Worm (Caenorhabditis elegans) whole organism, young adult: Measurements from ENCODE around the gene Y105C5A.9.
"Not testable (repeated sequence)": the region's sequence is repeated elsewhere in the genome, so short reads cannot be mapped to it uniquely, and the experiment has no call there.

Experiments used
- ama-1 ChIP-seq, 3 experiments: fragments of 150-350 bp in 1 of 3; sonication (generic microtip) in 2 of 3; optimal IDR thresholded peaks; 2 replicates each; lab custom pipeline; 2014 to 2018; ENCODE audit warnings: missing biosample characterization in 2 of 3, missing genetic modification characterization in 2 of 3, missing genetic modification reagents in 2 of 3
- aptf-3 ChIP-seq: fragments of 200-800 bp; sonication (Bioruptor generic); IDR thresholded peaks from 2 replicates; pipeline ENCODE4 v1.3.6; 2022; ENCODE audit warnings: missing genetic modification characterization, missing compliant biosample characterization
- nfya-2 ChIP-seq: fragments of 200-800 bp; sonication (Bioruptor generic); IDR thresholded peaks from 2 replicates; pipeline ENCODE4 v1.3.6; 2022; ENCODE audit warnings: missing genetic modification reagents, missing genetic modification characterization, missing compliant biosample characterization
- tlf-1 ChIP-seq: fragments of 200-800 bp; sonication (Bioruptor generic); optimal IDR thresholded peaks from 2 replicates; lab custom pipeline; 2018; ENCODE audit warnings: mild to moderate bottlenecking, missing genetic modification characterization, missing compliant biosample characterization
- unc-62 ChIP-seq: fragments of 150-350 bp; optimal IDR thresholded peaks from 2 replicates; lab custom pipeline; 2014; ENCODE audit warnings: missing biosample characterization, missing genetic modification reagents, missing genetic modification characterization
- zfh-2 ChIP-seq: fragments of 200-800 bp; sonication (Bioruptor generic); conservative IDR thresholded peaks from 2 replicates; pipeline ENCODE4 v1.3.6; 2022; ENCODE audit warnings: missing genetic modification reagents, missing genetic modification characterization, missing compliant biosample characterization

ce11 chrIV:15635462-15635861 is 4.1 kb downstream of the Y105C5A.9 start, which contains the start of gene Y105C5A.10:
- not testable (repeated sequence) for TF ChIP-seq tlf-1 (GFP tag; lab: Kevin White, UChicago); zfh-2 (GFP tag; lab: Robert Waterston, UW); aptf-3 (GFP tag; lab: Robert Waterston, UW); ama-1 (optimal IDR thresholded peaks at IDR 0.05; lab: Kevin White, UChicago); ama-1 (GFP tag; optimal IDR thresholded peaks at IDR 0.05; lab: Kevin White, UChicago); unc-62 (GFP tag; lab: Kevin White, UChicago); nfya-2 (GFP tag; lab: Robert Waterston, UW)
